Worm (Caenorhabditis elegans): ENCODE measurements around the gene nlp-53.

ce11 chrX:13578483-13578882, 40.2 kb upstream of the nlp-53 start, which contains the start of gene F54B11.11:
- TF ChIP-seq hlh-30 (tag; optimal IDR thresholded peaks at IDR 0.05; ENCODE audit: insufficient read depth) (no peak), nhr-25 (tag; optimal IDR thresholded peaks at IDR 0.05; ENCODE audit: borderline replicate concordance, insufficient read depth) (no peak), nhr-77 (tag; optimal IDR thresholded peaks at IDR 0.05) (no peak)
